Fruit fly (Drosophila melanogaster): ENCODE data around the gene rdhB.

rdhB gene

DNA sequence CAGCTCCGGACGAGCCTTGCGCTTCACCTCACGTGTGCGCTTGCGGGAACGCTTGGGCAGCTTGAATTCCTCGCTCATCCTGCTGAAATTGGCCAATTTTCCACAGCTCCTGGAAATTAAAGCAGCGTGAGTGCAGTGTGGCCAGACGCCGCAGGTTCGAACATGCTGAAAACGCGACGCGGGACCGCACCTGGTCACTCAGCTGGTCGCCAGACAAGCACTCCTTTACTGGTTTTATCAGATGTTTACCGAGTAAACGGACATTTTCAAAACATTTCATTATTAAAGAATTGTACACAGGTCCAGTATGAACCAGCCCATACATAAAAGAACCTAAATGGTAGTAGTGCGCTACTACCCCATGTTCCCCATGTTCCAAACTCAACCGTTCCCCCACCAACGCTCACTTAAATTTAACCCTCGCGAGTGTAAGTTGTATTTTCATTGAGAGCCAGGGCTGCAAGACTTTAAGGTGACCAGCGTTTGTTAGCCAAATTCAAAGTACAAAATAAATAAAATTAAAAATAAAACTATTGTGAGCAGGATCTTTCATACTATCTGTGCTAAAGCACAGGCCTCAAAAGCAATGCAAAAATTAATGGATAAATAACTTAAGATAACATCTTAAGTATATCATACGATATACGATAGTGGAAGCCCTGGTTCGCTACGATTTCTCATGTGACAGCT lies 10.9 kb downstream of the rdhB start, which contains the start of the genes JMJD6, CG7071 and Muted:
Gene JMJD6 (minus strand): TSS at position 154 of the 690 bp plus-strand sequence.
Gene CG7071 (plus strand): TSS at position 403 of the 690 bp plus-strand sequence.
Gene Muted (plus strand): TSS at position 403 of the 690 bp plus-strand sequence.
- peak; percentile 93 for TF ChIP-seq noc (tag; optimal IDR thresholded peaks at IDR 0.05)

DNA sequence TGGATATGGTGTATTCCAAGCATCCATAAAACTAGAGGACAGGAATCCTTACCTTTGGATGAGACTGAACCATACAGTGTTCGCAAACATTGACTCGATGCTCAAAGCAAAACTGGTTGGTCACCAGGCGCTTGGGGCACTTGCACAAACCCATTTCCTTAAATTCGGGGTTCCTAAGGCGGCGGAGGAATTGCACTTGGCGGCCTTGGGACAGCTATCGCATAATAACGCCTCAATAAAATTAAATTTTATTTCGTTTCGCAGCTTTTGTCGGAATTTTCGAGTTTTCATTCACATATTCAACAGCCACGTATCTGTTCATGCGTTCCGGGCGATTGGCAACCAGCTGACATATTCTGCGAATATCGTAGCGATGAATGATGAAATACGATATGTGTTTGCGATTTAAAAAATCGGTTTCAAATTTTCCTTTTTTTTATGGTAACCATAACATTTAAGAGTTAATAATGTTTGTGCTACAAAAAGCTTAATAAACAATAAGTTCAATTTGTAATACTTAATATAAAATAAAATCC lies 14.2 kb downstream of the rdhB start, which contains the start of gene CG5382:
Gene CG5382 (minus strand): TSS at position 324 of the 536 bp plus-strand sequence.
- no peak for TF ChIP-seq noc (tag; optimal IDR thresholded peaks at IDR 0.05)

- no peak for TF ChIP-seq noc (tag; optimal IDR thresholded peaks at IDR 0.05)
Measured at dm6 chr3R:22367126-22368076, 15.9 kb downstream of the rdhB start, which contains the start of the genes Polr3F and PyK. Gene Polr3F (minus strand): TSS chr3R:22367373. Gene PyK (plus strand): TSS chr3R:22367536.

- TF ChIP-seq noc (tag; optimal IDR thresholded peaks at IDR 0.05) = peak; percentile 19
Measured at dm6 chr3R:22368077-22368776, 16.7 kb downstream of the rdhB start.

DNA sequence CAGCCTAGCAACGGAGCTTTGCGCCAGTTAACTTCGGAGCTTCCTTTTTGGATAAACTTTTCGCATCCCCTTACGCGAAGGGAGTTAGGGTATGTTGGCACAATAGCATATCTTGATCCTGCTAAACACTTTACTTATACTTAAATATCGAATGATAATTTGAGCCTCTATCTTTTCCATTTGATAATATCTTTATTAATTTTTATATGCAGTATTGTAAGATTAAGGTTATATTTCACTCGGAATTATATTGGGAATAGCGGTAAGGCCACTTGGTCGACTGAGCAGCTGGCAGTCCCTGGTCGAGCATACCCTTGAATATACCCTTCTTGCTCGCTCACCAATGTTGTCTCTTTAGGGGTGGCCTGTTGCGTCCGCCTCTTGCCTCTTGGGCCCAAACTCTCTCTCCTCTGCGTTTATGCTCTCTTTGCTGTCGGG lies 17.3 kb downstream of the rdhB start:
- TF ChIP-seq noc (tag; optimal IDR thresholded peaks at IDR 0.05) = no peak

dm6 chr3R:22372535-22372934 lies 21.0 kb downstream of the rdhB start, which contains the start of gene CG7069:
Gene CG7069 (plus strand): TSS chr3R:22372835.
- no peak for TF ChIP-seq noc (tag; optimal IDR thresholded peaks at IDR 0.05)

DNA sequence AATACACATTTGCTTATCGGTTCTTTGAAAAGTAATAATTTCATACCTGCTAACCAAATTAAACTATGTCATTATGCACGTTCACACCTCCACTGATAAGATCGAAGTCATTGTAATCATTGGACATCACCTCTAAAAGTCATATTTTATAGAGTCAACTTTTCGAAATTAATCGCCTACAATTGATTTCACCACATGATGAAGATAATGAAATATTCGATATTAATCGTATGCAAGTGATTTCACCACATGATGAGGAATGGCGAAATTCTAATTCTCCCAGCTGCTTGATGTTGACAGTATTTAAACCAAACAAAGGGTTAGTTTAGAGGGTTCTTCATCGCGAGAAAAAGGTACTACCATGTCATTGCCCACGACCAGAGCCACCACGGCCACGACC lies 24.2 kb downstream of the rdhB start, which contains the start of gene CG18596:
Gene CG18596 (plus strand): TSS at position 250 of the 400 bp plus-strand sequence.
- no peak for TF ChIP-seq noc (tag; optimal IDR thresholded peaks at IDR 0.05)

DNA sequence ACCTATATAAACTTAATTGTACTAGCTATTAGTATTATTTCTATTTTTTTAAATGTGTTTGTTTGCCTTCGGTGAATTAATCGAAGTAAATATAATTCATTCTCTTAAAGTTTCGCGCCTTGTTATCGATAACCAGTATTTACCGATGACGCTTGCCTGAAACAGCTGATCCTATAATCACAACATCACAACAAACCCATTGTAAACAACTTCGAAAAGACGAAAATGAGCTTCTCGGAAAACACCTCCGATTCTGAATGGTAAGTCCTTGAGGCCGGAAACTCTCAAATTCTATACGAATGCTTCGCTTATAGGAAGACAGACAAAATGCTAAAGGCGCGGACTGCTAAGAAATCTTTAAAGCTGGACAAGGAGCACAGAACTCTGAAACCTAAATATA lies 28.4 kb downstream of the rdhB start, which contains the start of gene CG34149:
Gene CG34149 (plus strand): TSS at position 187 of the 400 bp plus-strand sequence.
- no peak for TF ChIP-seq noc (tag; optimal IDR thresholded peaks at IDR 0.05)

DNA sequence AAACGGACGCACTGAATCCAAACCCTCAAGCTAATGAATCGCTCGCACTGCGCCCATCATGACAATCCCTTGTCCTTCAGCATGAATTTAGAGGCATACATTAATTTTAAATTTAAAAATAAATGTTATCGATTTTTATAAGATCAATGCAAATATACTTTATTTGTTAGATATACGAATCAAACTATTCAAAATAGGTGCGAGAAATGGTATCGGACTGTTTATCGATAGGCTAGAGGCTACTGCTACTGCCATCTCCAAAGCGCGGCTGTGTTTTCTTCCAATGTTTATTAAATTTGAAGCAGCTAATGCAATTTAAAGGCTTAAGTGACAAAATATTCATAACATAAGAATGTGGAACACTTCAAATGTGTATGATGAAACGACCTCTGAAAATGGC lies 29.6 kb downstream of the rdhB start, which contains the start of gene CG43342:
Gene CG43342 (plus strand): TSS at position 264 of the 400 bp plus-strand sequence.
- no peak for TF ChIP-seq noc (tag; optimal IDR thresholded peaks at IDR 0.05)

DNA sequence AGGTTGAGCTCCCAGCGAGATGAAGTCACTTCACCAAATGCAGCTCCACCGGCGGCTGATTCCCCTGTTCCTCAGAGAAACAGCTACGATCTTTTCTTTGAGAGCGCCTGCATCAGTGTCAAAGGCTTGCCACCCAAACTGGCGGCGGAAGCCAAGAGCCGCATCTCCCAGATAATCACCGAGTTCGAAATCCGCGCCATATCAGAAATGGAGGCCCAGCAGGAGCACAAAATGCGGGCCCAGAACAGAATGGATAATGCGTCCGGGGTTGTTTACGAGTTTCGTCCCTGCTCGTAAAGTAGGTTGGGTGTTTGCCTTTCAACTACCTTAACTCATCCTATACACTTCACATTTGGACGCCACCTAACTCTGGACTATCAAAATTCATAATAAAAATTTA lies 30.2 kb downstream of the rdhB start, which contains the start of gene Gpdh3:
Gene Gpdh3 (plus strand): TSS at position 301 of the 400 bp plus-strand sequence.
- no peak for TF ChIP-seq noc (tag; optimal IDR thresholded peaks at IDR 0.05)

DNA sequence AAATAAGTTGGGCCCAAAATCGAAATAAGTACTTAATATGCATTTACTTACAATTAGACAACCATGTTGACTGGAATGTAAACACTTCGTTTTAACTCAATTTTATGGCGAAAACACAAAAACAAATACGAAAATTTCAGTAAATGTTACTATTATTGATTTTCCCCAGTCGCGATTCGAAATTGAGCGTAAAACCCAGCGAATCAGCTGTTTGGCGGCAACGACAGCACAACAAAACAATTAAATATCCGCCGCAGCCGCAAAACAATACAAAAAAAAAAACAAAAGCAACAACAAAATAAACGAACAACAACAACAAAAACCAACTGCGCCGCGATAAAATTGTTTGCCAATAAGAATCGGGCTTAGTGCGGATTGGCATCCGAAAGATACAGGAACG lies 38.1 kb downstream of the rdhB start, which contains the start of the genes CAH8 and CG7059:
Gene CAH8 (minus strand): TSS at position 101 of the 400 bp plus-strand sequence.
Gene CG7059 (plus strand): TSS at position 167 of the 400 bp plus-strand sequence.
- TF ChIP-seq noc (tag; optimal IDR thresholded peaks at IDR 0.05) = no peak

DNA sequence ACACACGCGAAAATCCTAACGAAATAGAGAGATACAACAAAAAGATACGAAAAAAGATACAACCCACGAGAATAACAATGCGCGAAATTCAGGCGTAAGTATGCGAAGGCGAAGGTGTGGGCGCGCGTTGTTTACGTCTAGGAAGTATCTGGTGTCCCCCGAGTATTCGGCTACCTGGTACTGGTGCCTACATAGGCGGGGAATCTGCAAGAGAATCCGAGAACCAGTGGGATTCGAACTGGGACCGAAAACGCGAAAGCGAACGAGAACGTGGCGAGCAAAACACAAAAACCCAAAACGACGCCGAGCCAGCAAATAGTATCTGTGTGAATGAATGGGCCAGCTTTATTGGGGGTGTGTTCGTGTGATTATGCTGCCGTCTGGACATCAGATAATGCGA lies 38.6 kb downstream of the rdhB start:
- no peak for TF ChIP-seq noc (tag; optimal IDR thresholded peaks at IDR 0.05)

- no peak for TF ChIP-seq noc (tag; optimal IDR thresholded peaks at IDR 0.05)
Measured at dm6 chr3R:22394004-22394403, 42.5 kb downstream of the rdhB start, which contains the start of gene CG13857. Gene CG13857 (minus strand): TSS chr3R:22394104.

dm6 chr3R:22395409-22396178 lies 44.1 kb downstream of the rdhB start:
- TF ChIP-seq noc (tag; optimal IDR thresholded peaks at IDR 0.05) = no peak

All from whole organism, larva.